Worm (Caenorhabditis elegans) whole organism, L4 larva: ENCODE measurements around the gene cest-25.

ENCODE experiments used
- F10B5.3 ChIP-seq: sonication (generic microtip); optimal IDR thresholded peaks from 2 replicates; lab custom pipeline; 2016; ENCODE audit warnings: mild to moderate bottlenecking, missing genetic modification characterization, missing compliant biosample characterization
- F26F4.8 ChIP-seq: fragments of 200-800 bp; sonication (Bioruptor generic); conservative IDR thresholded peaks from 2 replicates; pipeline ENCODE4 v1.3.6; 2022; ENCODE audit warnings: missing genetic modification characterization, missing compliant biosample characterization
- F37D6.2 ChIP-seq: sonication (generic microtip); optimal IDR thresholded peaks from 2 replicates; lab custom pipeline; 2016; ENCODE audit warnings: mild to moderate bottlenecking, missing genetic modification characterization, missing compliant biosample characterization
- F44E2.7 ChIP-seq: fragments of 200-800 bp; sonication (Bioruptor generic); IDR thresholded peaks from 2 replicates; pipeline ENCODE4 v2.1.2; 2022; ENCODE audit warnings: missing genetic modification characterization, missing compliant biosample characterization
- T26A8.4 ChIP-seq: fragments of 200-800 bp; sonication (Bioruptor generic); IDR thresholded peaks from 2 replicates; pipeline ENCODE4 v1.3.6; 2022; ENCODE audit warnings: missing genetic modification characterization, missing compliant biosample characterization
- Y105C5A.15 ChIP-seq: fragments of 200-800 bp; sonication (Bioruptor generic); IDR thresholded peaks from 2 replicates; pipeline ENCODE4 v1.3.6; 2022; ENCODE audit warnings: missing genetic modification characterization, missing compliant biosample characterization
- ZK546.5 ChIP-seq, 2 experiments: sonication (generic microtip); optimal IDR thresholded peaks; 2 replicates each; lab custom pipeline; 2017; ENCODE audit warnings: missing biosample characterization in 2 of 2, missing genetic modification characterization in 2 of 2
- attf-4 ChIP-seq: sonication (generic microtip); optimal IDR thresholded peaks from 3 replicates; lab custom pipeline; 2017; ENCODE audit warnings: missing biosample characterization, missing genetic modification characterization
- ceh-20 ChIP-seq: fragments of 200-800 bp; sonication (Bioruptor generic); IDR thresholded peaks from 2 replicates; pipeline ENCODE4 v1.3.6; 2022; ENCODE audit warnings: missing genetic modification reagents, missing genetic modification characterization, missing compliant biosample characterization
- ceh-28 ChIP-seq: fragments of 150-350 bp; optimal IDR thresholded peaks from 2 replicates; lab custom pipeline; 2014; ENCODE audit warnings: missing biosample characterization, missing genetic modification reagents, missing genetic modification characterization
- ceh-32 ChIP-seq: sonication (generic microtip); optimal IDR thresholded peaks from 2 replicates; lab custom pipeline; 2016; ENCODE audit warnings: mild to moderate bottlenecking, missing genetic modification characterization, missing compliant biosample characterization; ENCODE audit not compliant: poor library complexity
- ceh-44 ChIP-seq: fragments of 200-800 bp; sonication (Bioruptor generic); IDR thresholded peaks from 2 replicates; pipeline ENCODE4 v1.3.6; 2022; ENCODE audit warnings: missing genetic modification reagents, missing genetic modification characterization, missing compliant biosample characterization
- ceh-62 ChIP-seq: sonication (generic microtip); optimal IDR thresholded peaks from 2 replicates; lab custom pipeline; 2017; ENCODE audit warnings: missing biosample characterization, missing genetic modification characterization
- ces-1 ChIP-seq: fragments of 150-350 bp; sonication (generic microtip); optimal IDR thresholded peaks from 4 replicates; lab custom pipeline; 2014; ENCODE audit warnings: missing biosample characterization, missing genetic modification reagents, missing genetic modification characterization
- daf-19 ChIP-seq: fragments of 200-800 bp; sonication (Bioruptor generic); conservative IDR thresholded peaks from 2 replicates; pipeline ENCODE4 v1.3.6; 2022; ENCODE audit warnings: missing genetic modification characterization, missing compliant biosample characterization
- daf-8 ChIP-seq: fragments of 200-800 bp; sonication (Bioruptor generic); IDR thresholded peaks from 2 replicates; pipeline ENCODE4 v1.3.6; 2022; ENCODE audit warnings: missing genetic modification characterization, missing compliant biosample characterization
- dmd-8 ChIP-seq: fragments of 200-800 bp; sonication (Bioruptor generic); IDR thresholded peaks from 2 replicates; pipeline ENCODE4 v1.3.6; 2022; ENCODE audit warnings: missing genetic modification characterization, missing compliant biosample characterization
- dmd-9 ChIP-seq: fragments of 200-800 bp; sonication (Bioruptor generic); IDR thresholded peaks from 2 replicates; pipeline ENCODE4 v1.3.6; 2022; ENCODE audit warnings: missing genetic modification reagents, missing genetic modification characterization, missing compliant biosample characterization
- dve-1 ChIP-seq: sonication (generic microtip); optimal IDR thresholded peaks from 2 replicates; lab custom pipeline; 2017; ENCODE audit warnings: antibody characterized with exemption, mild to moderate bottlenecking, missing genetic modification characterization, missing compliant biosample characterization; ENCODE audit not compliant: insufficient read depth
- fkh-10 ChIP-seq: fragments of 150-350 bp; optimal IDR thresholded peaks from 2 replicates; lab custom pipeline; 2014; ENCODE audit warnings: missing biosample characterization, missing genetic modification reagents, missing genetic modification characterization
- fos-1 ChIP-seq: fragments of 150-350 bp; optimal IDR thresholded peaks from 2 replicates; lab custom pipeline; 2014; ENCODE audit warnings: missing biosample characterization, missing genetic modification characterization
- hlh-30 ChIP-seq: sonication (generic microtip); optimal IDR thresholded peaks from 2 replicates; lab custom pipeline; 2017; ENCODE audit warnings: antibody characterized with exemption, mild to moderate bottlenecking, missing genetic modification characterization, missing compliant biosample characterization; ENCODE audit not compliant: insufficient read depth
- jun-1 ChIP-seq: fragments of 150-350 bp; optimal IDR thresholded peaks from 2 replicates; lab custom pipeline; 2014; ENCODE audit warnings: missing biosample characterization, missing genetic modification reagents, missing genetic modification characterization
- lim-7 ChIP-seq: fragments of 200-800 bp; sonication (Bioruptor generic); IDR thresholded peaks from 2 replicates; pipeline ENCODE4 v1.3.6; 2022; ENCODE audit warnings: missing genetic modification characterization, missing compliant biosample characterization
- lin-15B ChIP-seq: fragments of 150-350 bp; sonication (generic microtip); optimal IDR thresholded peaks from 3 replicates; lab custom pipeline; 2014; ENCODE audit warnings: missing biosample characterization, missing genetic modification characterization
- lir-3 ChIP-seq: sonication (generic microtip); optimal IDR thresholded peaks from 2 replicates; lab custom pipeline; 2016; ENCODE audit warnings: mild to moderate bottlenecking, missing genetic modification characterization, missing compliant biosample characterization
- madf-5 ChIP-seq, 2 experiments: fragments of 200-800 bp; sonication (Bioruptor generic); IDR thresholded peaks; 2 replicates each; pipeline ENCODE4 v1.3.6; 2022; ENCODE audit warnings: missing compliant biosample characterization in 2 of 2, missing genetic modification characterization in 2 of 2
- madf-9 ChIP-seq: fragments of 200-800 bp; sonication (Bioruptor generic); conservative IDR thresholded peaks from 2 replicates; pipeline ENCODE4 v1.3.6; 2022; ENCODE audit warnings: missing genetic modification reagents, missing genetic modification characterization, missing compliant biosample characterization
- mdl-1 ChIP-seq, 2 experiments: fragments of 150-350 bp in 1 of 2; sonication (generic microtip) in 1 of 2; optimal IDR thresholded peaks; 2 replicates each; lab custom pipeline; 2014 to 2017; ENCODE audit warnings: missing biosample characterization in 2 of 2, missing genetic modification characterization in 2 of 2
- mes-2 ChIP-seq: sonication (generic microtip); optimal IDR thresholded peaks from 2 replicates; lab custom pipeline; 2016; ENCODE audit warnings: missing genotype, mild to moderate bottlenecking, missing genetic modification characterization, missing compliant biosample characterization; ENCODE audit not compliant: poor library complexity, severe bottlenecking
- mxl-2 ChIP-seq: fragments of 200-800 bp; sonication (Bioruptor generic); conservative IDR thresholded peaks from 2 replicates; pipeline ENCODE4 v1.3.6; 2022; ENCODE audit warnings: missing genetic modification reagents, missing genetic modification characterization, missing compliant biosample characterization
- mxl-3 ChIP-seq: fragments of 200-800 bp; sonication (Bioruptor generic); optimal IDR thresholded peaks from 2 replicates; lab custom pipeline; 2018; ENCODE audit warnings: mild to moderate bottlenecking, missing genetic modification characterization, missing compliant biosample characterization
- nhr-11 ChIP-seq: fragments of 150-350 bp; optimal IDR thresholded peaks from 2 replicates; lab custom pipeline; 2014; ENCODE audit warnings: missing biosample characterization, missing genetic modification characterization
- nhr-237 ChIP-seq: sonication (generic microtip); optimal IDR thresholded peaks from 2 replicates; lab custom pipeline; 2017; ENCODE audit warnings: missing biosample characterization, missing genetic modification characterization
- nhr-25 ChIP-seq: sonication (generic microtip); optimal IDR thresholded peaks from 2 replicates; lab custom pipeline; 2017; ENCODE audit warnings: missing genetic modification characterization, mild to moderate bottlenecking, missing compliant biosample characterization, antibody characterized with exemption, moderate library complexity, borderline replicate concordance; ENCODE audit not compliant: insufficient read depth
- nhr-41 ChIP-seq: fragments of 200-800 bp; sonication (Bioruptor generic); IDR thresholded peaks from 2 replicates; pipeline ENCODE4 v1.3.6; 2022; ENCODE audit warnings: missing genetic modification reagents, missing genetic modification characterization, missing compliant biosample characterization
- nhr-6 ChIP-seq: fragments of 150-350 bp; optimal IDR thresholded peaks from 2 replicates; lab custom pipeline; 2014; ENCODE audit warnings: missing biosample characterization, missing genetic modification characterization
- nhr-77 ChIP-seq: fragments of 150-350 bp; optimal IDR thresholded peaks from 2 replicates; lab custom pipeline; 2014; ENCODE audit warnings: missing biosample characterization, missing genetic modification characterization
- php-3 ChIP-seq: fragments of 200-800 bp; sonication (Bioruptor generic); IDR thresholded peaks from 2 replicates; pipeline ENCODE4 v1.3.6; 2022; ENCODE audit warnings: missing genetic modification reagents, missing genetic modification characterization, missing compliant biosample characterization
- pqm-1 ChIP-seq: sonication (generic microtip); optimal IDR thresholded peaks from 2 replicates; lab custom pipeline; 2017; ENCODE audit warnings: missing biosample characterization, missing genetic modification characterization
- rbr-2 ChIP-seq: sonication (generic microtip); optimal IDR thresholded peaks from 2 replicates; lab custom pipeline; 2016; ENCODE audit warnings: missing genotype, missing genetic modification characterization, missing compliant biosample characterization
- sdz-12 ChIP-seq: fragments of 200-800 bp; sonication (Bioruptor generic); optimal IDR thresholded peaks from 2 replicates; lab custom pipeline; 2018; ENCODE audit warnings: mild to moderate bottlenecking, missing genetic modification characterization, missing compliant biosample characterization
- snpc-1.2 ChIP-seq: fragments of 200-800 bp; sonication (Bioruptor generic); IDR thresholded peaks from 2 replicates; pipeline ENCODE4 v1.3.6; 2022; ENCODE audit warnings: missing genetic modification reagents, missing genetic modification characterization, missing compliant biosample characterization
- spr-1 ChIP-seq: sonication (generic microtip); optimal IDR thresholded peaks from 2 replicates; lab custom pipeline; 2016; ENCODE audit warnings: mild to moderate bottlenecking, missing genetic modification characterization, missing compliant biosample characterization
- tag-97 ChIP-seq: fragments of 200-800 bp; sonication (Bioruptor generic); IDR thresholded peaks from 2 replicates; pipeline ENCODE4 v1.3.6; 2022; ENCODE audit warnings: missing genetic modification characterization, missing compliant biosample characterization
- tra-1 ChIP-seq: fragments of 200-800 bp; sonication (Bioruptor generic); IDR thresholded peaks from 2 replicates; pipeline ENCODE4 v1.3.6; 2022; ENCODE audit warnings: missing genetic modification reagents, missing genetic modification characterization, missing compliant biosample characterization
- vab-7 ChIP-seq: fragments of 200-800 bp; sonication (Bioruptor generic); IDR thresholded peaks from 2 replicates; pipeline ENCODE4 v1.3.6; 2022; ENCODE audit warnings: missing genetic modification reagents, missing genetic modification characterization, missing compliant biosample characterization
- zag-1 ChIP-seq: fragments of 150-350 bp; optimal IDR thresholded peaks from 2 replicates; lab custom pipeline; 2014; ENCODE audit warnings: missing biosample characterization, missing genetic modification characterization
- zfp-2 ChIP-seq: sonication (generic microtip); optimal IDR thresholded peaks from 2 replicates; lab custom pipeline; 2016; ENCODE audit warnings: mild to moderate bottlenecking, missing genetic modification characterization, missing compliant biosample characterization
- zip-11 ChIP-seq: fragments of 200-800 bp; sonication (Bioruptor generic); IDR thresholded peaks from 2 replicates; pipeline ENCODE4 v1.3.6; 2022; ENCODE audit warnings: missing genetic modification characterization, missing compliant biosample characterization
- zip-2 ChIP-seq: fragments of 150-350 bp; optimal IDR thresholded peaks from 2 replicates; lab custom pipeline; 2014; ENCODE audit warnings: missing biosample characterization, missing genetic modification characterization
- ztf-11 ChIP-seq: fragments of 150-350 bp; optimal IDR thresholded peaks from 2 replicates; lab custom pipeline; 2014; ENCODE audit warnings: missing biosample characterization, missing genetic modification characterization

cest-25 gene

DNA sequence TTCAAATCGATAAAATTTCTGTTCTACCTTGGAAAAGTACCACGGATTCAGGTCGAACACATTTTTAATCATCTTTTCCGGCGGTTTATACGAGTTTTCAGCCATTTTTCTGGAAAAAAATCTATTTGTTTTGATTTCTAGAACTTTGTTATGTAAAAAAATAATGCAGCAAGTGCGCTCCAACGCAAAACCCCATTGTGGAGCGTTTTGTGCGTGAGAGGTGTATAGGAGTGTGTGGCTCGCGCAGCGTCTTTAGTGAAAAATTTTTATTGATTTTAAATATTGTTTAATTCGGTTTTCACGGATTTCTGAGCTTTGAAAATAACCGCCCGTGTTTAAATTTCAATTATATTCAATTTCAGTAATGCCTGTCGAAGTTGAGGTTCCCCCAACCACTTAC lies 46.5 kb upstream of the cest-25 start, which contains the start of gene Y71H2AM.20 (continued):
- TF ChIP-seq mxl-3 (GFP tag; lab: Kevin White, UChicago), result peak; percentile 69
- TF ChIP-seq F37D6.2 (tag; lab: Kevin White, UChicago), result peak; percentile 86
- peak; percentile 95 for TF ChIP-seq nhr-11 (tag; lab: Kevin White, UChicago)
- TF ChIP-seq daf-19, result no peak
- TF ChIP-seq zip-11 (GFP tag; lab: Robert Waterston, UW), result no peak
- no peak for TF ChIP-seq tag-97 (GFP tag; lab: Robert Waterston, UW)
- TF ChIP-seq fkh-10, result peak; percentile 97
- TF ChIP-seq vab-7 (GFP tag; lab: Robert Waterston, UW), result peak; percentile 88
- peak; percentile 93 for TF ChIP-seq hlh-30 (tag; lab: Kevin White, UChicago)
- TF ChIP-seq T26A8.4 (GFP tag; lab: Robert Waterston, UW), result peak; percentile 68
- no peak for TF ChIP-seq nhr-41
- TF ChIP-seq daf-8 (GFP tag; lab: Robert Waterston, UW), result no peak
- TF ChIP-seq F26F4.8 (GFP tag; lab: Robert Waterston, UW), result no peak
- TF ChIP-seq F10B5.3 (tag; lab: Kevin White, UChicago), result no peak
- no peak for TF ChIP-seq madf-5 (GFP tag; IDR thresholded peaks at IDR 0.05; lab: Robert Waterston, UW)
- TF ChIP-seq nhr-237 (tag; lab: Kevin White, UChicago), result peak; percentile 69
- peak; percentile 73 for TF ChIP-seq zip-2 (tag; lab: Kevin White, UChicago)
- TF ChIP-seq pqm-1 (tag; lab: Kevin White, UChicago), result peak; percentile 83
- no peak; the same call in 1 of the 2 replicates for TF ChIP-seq lim-7
- TF ChIP-seq zfp-2, result peak; percentile 81
- TF ChIP-seq madf-9 (GFP tag; lab: Robert Waterston, UW), result peak; percentile 81
- no peak for TF ChIP-seq attf-4
- peak; percentile 94 for TF ChIP-seq lin-15B
- TF ChIP-seq dmd-8 (GFP tag; lab: Robert Waterston, UW), result no peak
- peak; percentile 57 for TF ChIP-seq php-3 (GFP tag; lab: Robert Waterston, UW)
- peak; percentile 98 for TF ChIP-seq nhr-77 (tag; lab: Kevin White, UChicago)
- no peak for TF ChIP-seq lir-3 (tag; lab: Kevin White, UChicago)
- TF ChIP-seq sdz-12 (GFP tag; lab: Kevin White, UChicago), result no peak
- peak in 1 of 2 experiments; percentile 79 for TF ChIP-seq mdl-1 (tag; optimal IDR thresholded peaks at IDR 0.05; lab: Kevin White, UChicago)
- no peak for TF ChIP-seq fos-1 (tag; lab: Kevin White, UChicago)
- peak; percentile 80 for TF ChIP-seq ceh-20
- peak; percentile 91 for TF ChIP-seq spr-1 (tag; lab: Kevin White, UChicago)
- peak; percentile 76 for TF ChIP-seq ces-1 (GFP tag; lab: Kevin White, UChicago)
- peak; percentile 94 for TF ChIP-seq nhr-25
- no peak for TF ChIP-seq F44E2.7 (GFP tag; lab: Robert Waterston, UW)
- TF ChIP-seq jun-1 (tag; lab: Kevin White, UChicago), result peak; percentile 76
- TF ChIP-seq ztf-11 (tag; lab: Kevin White, UChicago), result no peak
- no peak for TF ChIP-seq ceh-32 (tag; lab: Kevin White, UChicago)
- TF ChIP-seq mxl-2 (GFP tag; lab: Robert Waterston, UW), result no peak
- TF ChIP-seq rbr-2, result peak; percentile 95
- TF ChIP-seq snpc-1.2 (GFP tag; lab: Robert Waterston, UW), result no peak
- TF ChIP-seq dmd-9 (GFP tag; lab: Robert Waterston, UW), result peak; percentile 66; the same call in 1 of the 2 replicates
- TF ChIP-seq ceh-44, result peak; percentile 45; the same call in 1 of the 2 replicates
- TF ChIP-seq tra-1, result peak; percentile 44; the same call in 1 of the 2 replicates
- TF ChIP-seq ceh-28 (tag; lab: Kevin White, UChicago), result peak; percentile 66
- TF ChIP-seq ceh-62 (tag; lab: Kevin White, UChicago), result no peak
- peak in 1 of 2 experiments; percentile 70 for TF ChIP-seq ZK546.5 (tag; optimal IDR thresholded peaks at IDR 0.05; lab: Kevin White, UChicago)
- no peak for TF ChIP-seq zag-1 (tag; lab: Kevin White, UChicago)
- TF ChIP-seq Y105C5A.15 (GFP tag; lab: Robert Waterston, UW), result no peak
- TF ChIP-seq nhr-6 (tag; lab: Kevin White, UChicago), result peak; percentile 98
- TF ChIP-seq mes-2, result peak; percentile 97
- TF ChIP-seq dve-1, result peak; percentile 99
